Worm (Caenorhabditis elegans): ENCODE data around the gene flap-1.

- TF ChIP-seq snpc-4 (tag; optimal IDR thresholded peaks at IDR 0.05) (no peak), snpc-1.2 (GFP tag; IDR thresholded peaks at IDR 0.05) (no peak), nhr-111 (GFP tag; optimal IDR thresholded peaks at IDR 0.05) (no peak), dpl-1 (GFP tag; optimal IDR thresholded peaks at IDR 0.05) (peak; percentile 60), dmd-8 (GFP tag; IDR thresholded peaks at IDR 0.05) (no peak), skn-1 (tag; optimal IDR thresholded peaks at IDR 0.05) (no peak), daf-8 (GFP tag; IDR thresholded peaks at IDR 0.05) (no peak)
Measured at ce11 chrIII:6961167-6961566, 32.5 kb upstream of the flap-1 start.
